Worm (Caenorhabditis elegans) whole organism, early embryonic: Measurements from ENCODE around the gene acl-1.
A peak's percentile ranks its signal among the peaks of the same experiment; 100 is the strongest.

Experiments
- F13C5.2 ChIP-seq: sonication (generic microtip); optimal IDR thresholded peaks from 2 replicates; lab custom pipeline; 2017; ENCODE audit warnings: mild to moderate bottlenecking, missing genetic modification characterization, inconsistent platforms, missing compliant biosample characterization
- ama-1 ChIP-seq: fragments of 150-350 bp; optimal IDR thresholded peaks from 2 replicates; lab custom pipeline; 2014
- flt-1 ChIP-seq: fragments of 200-800 bp; sonication (Bioruptor generic); IDR thresholded peaks from 2 replicates; pipeline ENCODE4 v1.3.6; 2022; ENCODE audit warnings: missing genetic modification characterization, missing compliant biosample characterization
- hmbx-1 ChIP-seq: sonication (generic microtip); optimal IDR thresholded peaks from 2 replicates; lab custom pipeline; 2016; ENCODE audit warnings: mild to moderate bottlenecking, missing genetic modification characterization, missing compliant biosample characterization
- hmg-4 ChIP-seq: fragments of 200-800 bp; sonication (Bioruptor generic); optimal IDR thresholded peaks from 2 replicates; lab custom pipeline; 2018; ENCODE audit warnings: mild to moderate bottlenecking, missing genetic modification characterization, missing compliant biosample characterization
- hnd-1 ChIP-seq: sonication (generic microtip); optimal IDR thresholded peaks from 2 replicates; lab custom pipeline; 2016; ENCODE audit warnings: missing genetic modification characterization, missing compliant biosample characterization
- pes-1 ChIP-seq: fragments of 200-800 bp; sonication (Bioruptor generic); IDR thresholded peaks from 2 replicates; pipeline ENCODE4 v1.3.6; 2022; ENCODE audit warnings: missing genetic modification reagents, missing genetic modification characterization, missing compliant biosample characterization
- sea-1 ChIP-seq: fragments of 200-800 bp; sonication (Bioruptor generic); conservative IDR thresholded peaks from 2 replicates; pipeline ENCODE4 v1.3.6; 2022; ENCODE audit warnings: missing genetic modification characterization, missing compliant biosample characterization
- tbx-11 ChIP-seq: fragments of 200-800 bp; sonication (Bioruptor generic); IDR thresholded peaks from 2 replicates; pipeline ENCODE4 v1.3.6; 2022; ENCODE audit warnings: missing genetic modification characterization, missing compliant biosample characterization
- tbx-37 ChIP-seq: fragments of 200-800 bp; sonication (Bioruptor generic); conservative IDR thresholded peaks from 2 replicates; pipeline ENCODE4 v1.3.6; 2022; ENCODE audit warnings: missing genetic modification reagents, missing genetic modification characterization, missing compliant biosample characterization
- tra-4 ChIP-seq: sonication (generic microtip); optimal IDR thresholded peaks from 2 replicates; lab custom pipeline; 2017; ENCODE audit warnings: missing genetic modification characterization, missing compliant biosample characterization

DNA sequence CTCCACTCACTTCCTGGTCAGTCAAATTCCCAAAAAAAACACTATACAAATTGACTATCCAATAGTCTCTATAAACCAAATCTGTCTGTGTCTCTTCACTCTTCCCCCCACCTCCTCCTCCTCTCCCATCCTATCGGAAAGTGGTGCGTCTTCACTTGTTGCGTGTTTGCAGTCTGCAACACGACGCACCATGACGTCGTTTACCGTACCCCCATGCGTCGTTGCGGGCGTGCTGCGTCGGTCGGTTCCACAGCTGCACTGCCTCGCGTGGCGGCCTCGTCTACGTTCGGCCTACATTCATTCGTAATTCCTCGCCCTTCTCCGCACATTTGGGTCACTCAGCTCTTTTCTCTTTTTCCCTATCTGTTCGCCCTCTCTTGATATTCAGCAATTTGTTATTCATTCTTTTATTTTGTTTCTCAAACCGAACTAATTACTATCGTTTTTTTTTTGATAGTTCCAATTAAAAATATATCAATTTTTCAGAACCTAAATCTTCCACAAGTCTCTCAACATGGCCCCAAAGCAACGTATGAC, 8.5 kb upstream of the acl-1 start, which contains the start of gene serp-1.1:
- no peak for TF ChIP-seq hmbx-1
- TF ChIP-seq ama-1 (lab: Kevin White, UChicago), result no peak
- peak; percentile 57 for TF ChIP-seq flt-1 (GFP tag; lab: Robert Waterston, UW)
- peak; percentile 89 for TF ChIP-seq sea-1
- peak; percentile 59; the same call in 1 of the 2 replicates for TF ChIP-seq pes-1 (GFP tag; lab: Robert Waterston, UW)
- peak; percentile 92 for TF ChIP-seq hmg-4
- TF ChIP-seq hnd-1, result no peak
- 0 out of 2 replicates have a peak, but pooled peaks have one; percentile 33 for TF ChIP-seq tbx-11 (GFP tag; lab: Robert Waterston, UW)
- TF ChIP-seq tbx-37, result 0 out of 2 replicates have a peak, but pooled peaks have one; percentile 43
- TF ChIP-seq tra-4 (tag; lab: Kevin White, UChicago), result no peak
- TF ChIP-seq F13C5.2, result peak; percentile 89
